Worm (Caenorhabditis elegans) whole organism, late embryonic: ENCODE data around the gene plrg-1.

Source experiments
- F13H6.1 ChIP-seq: sonication (generic microtip); optimal IDR thresholded peaks from 2 replicates; lab custom pipeline; 2016; ENCODE audit warnings: missing genetic modification characterization, missing compliant biosample characterization
- ama-1 ChIP-seq: fragments of 150-350 bp; optimal IDR thresholded peaks from 2 replicates; lab custom pipeline; 2014
- ceh-45 ChIP-seq: fragments of 200-800 bp; sonication (Bioruptor generic); IDR thresholded peaks from 2 replicates; pipeline ENCODE4 v1.3.6; 2022; ENCODE audit warnings: missing genetic modification reagents, missing genetic modification characterization, missing compliant biosample characterization
- ceh-9 ChIP-seq: sonication (generic microtip); optimal IDR thresholded peaks from 2 replicates; lab custom pipeline; 2016; ENCODE audit warnings: mild to moderate bottlenecking, missing genetic modification characterization, inconsistent platforms, missing compliant biosample characterization
- elt-2 ChIP-seq: sonication (generic microtip); optimal IDR thresholded peaks from 2 replicates; lab custom pipeline; 2016; ENCODE audit warnings: missing genetic modification reagents, missing genetic modification characterization, missing compliant biosample characterization
- fax-1 ChIP-seq: sonication (generic microtip); optimal IDR thresholded peaks from 2 replicates; lab custom pipeline; 2016; ENCODE audit warnings: missing genotype, missing genetic modification characterization, missing compliant biosample characterization
- fkh-10 ChIP-seq: fragments of 150-350 bp; optimal IDR thresholded peaks from 2 replicates; lab custom pipeline; 2014; ENCODE audit warnings: missing biosample characterization, missing genetic modification reagents, missing genetic modification characterization
- hlh-30 ChIP-seq: sonication (generic microtip); optimal IDR thresholded peaks from 2 replicates; lab custom pipeline; 2017; ENCODE audit warnings: antibody characterized with exemption, missing genetic modification characterization, missing compliant biosample characterization; ENCODE audit not compliant: insufficient read depth
- pros-1 ChIP-seq: fragments of 150-350 bp; optimal IDR thresholded peaks from 2 replicates; lab custom pipeline; 2014; ENCODE audit warnings: missing biosample characterization, missing genetic modification reagents, missing genetic modification characterization
- syd-9 ChIP-seq: sonication (generic microtip); optimal IDR thresholded peaks from 2 replicates; lab custom pipeline; 2016; ENCODE audit warnings: mild to moderate bottlenecking, missing genetic modification characterization, moderate library complexity, missing compliant biosample characterization
- unc-55 ChIP-seq: sonication (generic microtip); optimal IDR thresholded peaks from 2 replicates; lab custom pipeline; 2017; ENCODE audit warnings: missing biosample characterization, missing genetic modification reagents, missing genetic modification characterization
- unc-86 ChIP-seq: sonication (generic microtip); optimal IDR thresholded peaks from 2 replicates; lab custom pipeline; 2016; ENCODE audit warnings: missing genetic modification characterization, missing compliant biosample characterization

- TF ChIP-seq unc-55 (no peak), pros-1 (tag; lab: Kevin White, UChicago) (no peak), fkh-10 (GFP tag; lab: Kevin White, UChicago) (no peak), fax-1 (tag; lab: Kevin White, UChicago) (no peak), ama-1 (lab: Kevin White, UChicago) (no peak), unc-86 (tag; lab: Kevin White, UChicago) (no peak), ceh-9 (no peak), F13H6.1 (no peak), syd-9 (no peak), elt-2 (tag; lab: Kevin White, UChicago) (no peak), hlh-30 (tag; lab: Kevin White, UChicago) (no peak), ceh-45 (no peak)
Measured at ce11 chrV:10834682-10835219, 27.0 kb upstream of the plrg-1 start.
